Fruit fly (Drosophila melanogaster) whole organism, pupa: Measurements from ENCODE around the gene CG32249.

Experiments
- CG10348 ChIP-seq: fragments of 200-800 bp; sonication (Bioruptor generic); IDR thresholded peaks from 2 replicates; pipeline ENCODE4 v1.3.6; 2022; ENCODE audit warnings: missing biosample characterization, missing genetic modification characterization
- CG12605 ChIP-seq: fragments of 200-800 bp; sonication (Bioruptor generic); IDR thresholded peaks from 2 replicates; pipeline ENCODE4 v1.3.6; 2022; ENCODE audit warnings: missing biosample characterization, missing genetic modification characterization
- CG13204 ChIP-seq: fragments of 200-800 bp; sonication (Bioruptor generic); optimal IDR thresholded peaks from 2 replicates; lab custom pipeline; 2018; ENCODE audit warnings: missing biosample characterization, mild to moderate bottlenecking, missing genetic modification characterization, moderate library complexity
- CG14655 ChIP-seq: fragments of 200-800 bp; sonication (Bioruptor generic); optimal IDR thresholded peaks from 3 replicates; lab custom pipeline; 2017; ENCODE audit warnings: mild to moderate bottlenecking, missing biosample characterization, missing genetic modification reagents, missing genetic modification characterization
- CG15710 ChIP-seq: fragments of 200-800 bp; sonication (Bioruptor generic); optimal IDR thresholded peaks from 2 replicates; lab custom pipeline; 2018; ENCODE audit warnings: missing biosample characterization, mild to moderate bottlenecking, missing genetic modification characterization, moderate library complexity
- CG17806 ChIP-seq: fragments of 200-800 bp; sonication (Bioruptor generic); optimal IDR thresholded peaks from 2 replicates; lab custom pipeline; 2018; ENCODE audit warnings: missing biosample characterization, mild to moderate bottlenecking, missing genetic modification characterization, moderate library complexity
- CG32121 ChIP-seq: fragments of 200-800 bp; sonication (Bioruptor generic); IDR thresholded peaks from 2 replicates; pipeline ENCODE4 v1.3.6; 2022; ENCODE audit warnings: missing biosample characterization, missing genetic modification characterization
- CG34367 ChIP-seq: fragments of 200-800 bp; sonication (Bioruptor generic); optimal IDR thresholded peaks from 2 replicates; lab custom pipeline; 2018; ENCODE audit warnings: missing biosample characterization, mild to moderate bottlenecking, missing genetic modification characterization
- CG4496 ChIP-seq: fragments of 200-800 bp; sonication (Bioruptor generic); IDR thresholded peaks from 3 replicates; pipeline ENCODE4 v1.3.6; 2022; ENCODE audit warnings: missing biosample characterization, missing genetic modification characterization
- CG8159 ChIP-seq: fragments of 200-800 bp; sonication (Bioruptor generic); optimal IDR thresholded peaks from 3 replicates; lab custom pipeline; 2018; ENCODE audit warnings: missing biosample characterization, mild to moderate bottlenecking, missing genetic modification characterization, moderate library complexity
- CG8301 ChIP-seq: fragments of 200-800 bp; sonication (Bioruptor generic); optimal IDR thresholded peaks from 2 replicates; lab custom pipeline; 2018; ENCODE audit warnings: missing biosample characterization, mild to moderate bottlenecking, missing genetic modification characterization
- CG9948 ChIP-seq: fragments of 200-800 bp; sonication (Bioruptor generic); optimal IDR thresholded peaks from 2 replicates; lab custom pipeline; 2018; ENCODE audit warnings: missing biosample characterization, mild to moderate bottlenecking, missing genetic modification characterization, moderate library complexity
- D1 ChIP-seq: fragments of 200-800 bp; sonication (Bioruptor generic); optimal IDR thresholded peaks from 2 replicates; lab custom pipeline; 2018; ENCODE audit warnings: missing biosample characterization, mild to moderate bottlenecking, missing genetic modification characterization, moderate library complexity
- EcR ChIP-seq: fragments of 200-800 bp; sonication (Bioruptor generic); optimal IDR thresholded peaks from 3 replicates; lab custom pipeline; 2019; ENCODE audit warnings: missing biosample characterization, missing genetic modification characterization, mild to moderate bottlenecking, moderate library complexity, missing genetic modification reagents
- Ets98B ChIP-seq: fragments of 200-800 bp; sonication (Bioruptor generic); IDR thresholded peaks from 2 replicates; pipeline ENCODE4 v1.3.6; 2022; ENCODE audit warnings: missing biosample characterization, missing genetic modification characterization
- Pif1A ChIP-seq: fragments of 200-800 bp; sonication (Bioruptor generic); optimal IDR thresholded peaks from 3 replicates; lab custom pipeline; 2016; ENCODE audit warnings: missing biosample characterization, missing genetic modification characterization
- Pif1B ChIP-seq: fragments of 200-800 bp; sonication (Bioruptor generic); optimal IDR thresholded peaks from 3 replicates; lab custom pipeline; 2016; ENCODE audit warnings: missing biosample characterization, missing genetic modification characterization
- Snoo ChIP-seq: fragments of 200-800 bp; sonication (Bioruptor generic); optimal IDR thresholded peaks from 3 replicates; lab custom pipeline; 2017; ENCODE audit warnings: missing biosample characterization, mild to moderate bottlenecking, missing genetic modification characterization, inconsistent platforms
- fd96Ca ChIP-seq: fragments of 200-800 bp; sonication (Bioruptor generic); IDR thresholded peaks from 3 replicates; pipeline ENCODE4 v1.3.6; 2022; ENCODE audit warnings: missing biosample characterization, missing genetic modification characterization
- gl ChIP-seq: fragments of 200-800 bp; sonication (Bioruptor generic); optimal IDR thresholded peaks from 2 replicates; lab custom pipeline; 2018; ENCODE audit warnings: missing biosample characterization, mild to moderate bottlenecking, missing genetic modification characterization
- rn ChIP-seq: fragments of 200-800 bp; sonication (Bioruptor generic); IDR thresholded peaks from 2 replicates; pipeline ENCODE4 v1.3.6; 2022; ENCODE audit warnings: missing biosample characterization, missing genetic modification characterization

CG32249 gene

DNA sequence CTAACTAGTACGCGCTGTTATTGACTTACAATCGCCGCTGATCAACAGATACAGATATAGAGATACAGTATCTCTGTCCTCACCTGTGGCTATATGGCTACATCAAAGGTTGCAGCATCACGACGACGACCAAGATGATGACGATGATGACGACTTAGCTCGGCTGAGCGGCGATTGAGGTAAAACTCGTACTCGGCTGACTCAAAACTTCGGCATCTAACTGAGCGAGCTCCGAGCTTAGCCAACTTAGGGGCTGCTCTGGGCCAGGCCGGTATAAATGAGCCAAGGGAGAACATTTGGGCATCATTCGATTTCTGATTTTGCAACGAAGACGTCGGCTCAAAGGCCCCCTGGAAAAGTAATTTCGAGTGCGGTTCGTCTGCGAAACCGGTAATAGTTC, 33.4 kb upstream of the CG32249 start, which contains the start of gene CG15021:
Gene CG15021 (plus strand): TSS at position 301 of the 400 bp plus-strand sequence.
- TF ChIP-seq CG12605 (no peak), Ets98B (GFP tag; lab: Robert Waterston, UW) (no peak), rn (GFP tag; lab: Robert Waterston, UW) (no peak), CG8159 (tag; lab: Kevin White, UChicago) (no peak), CG4496 (no peak), CG17806 (no peak), CG9948 (tag; lab: Kevin White, UChicago) (no peak), fd96Ca (no peak), CG13204 (no peak), Snoo (tag; lab: Kevin White, UChicago) (no peak), CG14655 (GFP tag; lab: Kevin White, UChicago) (no peak), CG32121 (GFP tag; lab: Robert Waterston, UW) (no peak)
- TF ChIP-seq, all 21 proteins: peak for 0

dm6 chr3L:4440153-4440552, 29.6 kb upstream of the CG32249 start:
- no peak for TF ChIP-seq CG13204
- TF ChIP-seq EcR (GFP tag; lab: Kevin White, UChicago) = no peak

DNA sequence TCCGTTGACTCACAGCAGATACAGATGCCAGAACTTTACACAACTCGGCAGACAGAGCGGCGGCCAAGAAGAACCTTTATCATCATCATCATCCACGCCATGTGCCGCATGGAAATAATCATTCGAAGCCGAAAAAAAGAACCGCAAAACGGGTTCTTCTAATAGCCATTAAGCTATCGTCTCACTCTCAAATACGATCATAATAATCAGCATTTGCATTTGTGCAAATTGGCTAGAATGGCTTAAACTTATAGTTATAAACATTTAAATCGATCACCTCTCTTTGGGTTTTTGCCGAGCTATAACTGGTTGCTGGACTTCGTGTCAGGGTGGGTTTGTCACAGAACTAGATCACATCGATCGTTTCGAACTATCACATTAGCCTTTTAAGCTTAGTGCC, 27.6 kb upstream of the CG32249 start:
- TF ChIP-seq CG12605 = no peak
- TF ChIP-seq Ets98B (GFP tag; lab: Robert Waterston, UW) = no peak
- no peak for TF ChIP-seq Pif1A (GFP tag; lab: Kevin White, UChicago)
- no peak for TF ChIP-seq CG13204
- TF ChIP-seq CG9948 (tag; lab: Kevin White, UChicago) = no peak
- no peak for TF ChIP-seq CG15710 (tag; lab: Kevin White, UChicago)
- no peak for TF ChIP-seq CG34367
- TF ChIP-seq fd96Ca = no peak
- TF ChIP-seq CG14655 (GFP tag; lab: Kevin White, UChicago) = no peak
- no peak for TF ChIP-seq rn (GFP tag; lab: Robert Waterston, UW)
- TF ChIP-seq CG8159 (tag; lab: Kevin White, UChicago) = no peak
- TF ChIP-seq CG4496 = no peak
- TF ChIP-seq CG10348 (GFP tag; lab: Robert Waterston, UW) = no peak
- TF ChIP-seq EcR (GFP tag; lab: Kevin White, UChicago) = no peak

- TF ChIP-seq CG34367 (no peak), CG9948 (tag; lab: Kevin White, UChicago) (no peak), CG17806 (no peak), Ets98B (GFP tag; lab: Robert Waterston, UW) (no peak), Pif1A (GFP tag; lab: Kevin White, UChicago) (no peak), Snoo (tag; lab: Kevin White, UChicago) (no peak), fd96Ca (no peak), CG8301 (tag; lab: Kevin White, UChicago) (no peak), CG10348 (GFP tag; lab: Robert Waterston, UW) (no peak), Pif1B (GFP tag; lab: Kevin White, UChicago) (no peak), CG12605 (no peak), CG14655 (GFP tag; lab: Kevin White, UChicago) (no peak), CG13204 (no peak), gl (tag; lab: Kevin White, UChicago) (no peak), EcR (GFP tag; lab: Kevin White, UChicago) (no peak)
Measured at dm6 chr3L:4445824-4446223, 24.0 kb upstream of the CG32249 start.

DNA sequence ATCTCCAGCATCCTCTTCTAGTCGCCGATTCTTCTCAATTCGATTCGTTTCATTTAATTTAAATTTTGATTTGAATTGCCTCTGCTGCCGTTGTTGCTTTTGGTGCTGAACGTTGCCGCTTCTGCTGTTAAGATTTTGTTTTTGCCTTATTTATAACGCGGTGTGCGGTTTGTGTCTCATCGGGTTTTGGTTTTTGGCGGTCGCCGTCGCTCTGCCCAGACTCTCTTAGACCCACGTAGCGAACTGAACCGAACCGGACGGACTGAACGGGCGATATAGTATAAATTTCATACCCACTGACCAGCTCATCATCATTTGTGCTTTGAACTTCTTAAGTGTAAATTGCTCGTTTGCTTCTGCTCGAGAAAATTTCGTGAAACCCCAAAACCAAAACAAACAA, 23.5 kb upstream of the CG32249 start, which contains the start of gene CG12607:
Gene CG12607 (plus strand): TSS at position 301 of the 400 bp plus-strand sequence.
- TF ChIP-seq Snoo (tag; lab: Kevin White, UChicago) = no peak
- no peak for TF ChIP-seq rn (GFP tag; lab: Robert Waterston, UW)
- TF ChIP-seq fd96Ca = no peak
- no peak for TF ChIP-seq CG9948 (tag; lab: Kevin White, UChicago)
- TF ChIP-seq CG13204 = no peak
- TF ChIP-seq Pif1B (GFP tag; lab: Kevin White, UChicago) = no peak
- TF ChIP-seq EcR (GFP tag; lab: Kevin White, UChicago) = no peak
- TF ChIP-seq CG32121 (GFP tag; lab: Robert Waterston, UW) = no peak
- TF ChIP-seq CG4496 = no peak
- TF ChIP-seq D1 = no peak
- TF ChIP-seq CG15710 (tag; lab: Kevin White, UChicago) = no peak
- TF ChIP-seq CG8159 (tag; lab: Kevin White, UChicago) = no peak
- no peak for TF ChIP-seq gl (tag; lab: Kevin White, UChicago)
- TF ChIP-seq CG14655 (GFP tag; lab: Kevin White, UChicago) = no peak
- TF ChIP-seq CG34367 = no peak
- no peak for TF ChIP-seq Pif1A (GFP tag; lab: Kevin White, UChicago)
- no peak for TF ChIP-seq CG8301 (tag; lab: Kevin White, UChicago)

DNA sequence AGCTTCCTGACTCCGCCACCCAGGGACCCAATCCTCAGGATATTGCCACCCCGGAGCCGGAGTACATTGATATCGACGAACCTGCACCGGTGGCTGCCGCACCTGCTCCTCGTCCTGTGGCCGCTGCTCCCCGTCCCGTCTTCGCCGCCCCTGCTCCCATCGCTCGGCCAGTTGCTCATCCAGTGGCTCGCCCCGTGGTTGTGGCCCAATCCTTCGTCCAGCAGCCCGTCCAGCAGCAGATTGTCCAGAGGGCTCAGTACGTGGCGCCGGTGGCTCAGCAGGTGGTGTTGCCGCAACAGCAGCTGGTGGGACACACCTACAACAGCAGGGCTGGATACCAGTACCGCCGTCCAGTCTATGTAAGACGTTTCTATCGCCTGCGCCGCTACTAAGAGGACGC, 22.6 kb upstream of the CG32249 start:
- no peak for TF ChIP-seq Pif1B (GFP tag; lab: Kevin White, UChicago)
- TF ChIP-seq rn (GFP tag; lab: Robert Waterston, UW) = no peak
- TF ChIP-seq CG9948 (tag; lab: Kevin White, UChicago) = no peak
- TF ChIP-seq CG34367 = no peak
- no peak for TF ChIP-seq CG4496
- no peak for TF ChIP-seq CG10348 (GFP tag; lab: Robert Waterston, UW)
- no peak for TF ChIP-seq CG14655 (GFP tag; lab: Kevin White, UChicago)
- TF ChIP-seq EcR (GFP tag; lab: Kevin White, UChicago) = no peak
- no peak for TF ChIP-seq gl (tag; lab: Kevin White, UChicago)
- no peak for TF ChIP-seq CG15710 (tag; lab: Kevin White, UChicago)
- TF ChIP-seq CG17806 = no peak
- TF ChIP-seq Snoo (tag; lab: Kevin White, UChicago) = no peak
- TF ChIP-seq fd96Ca = no peak
- no peak for TF ChIP-seq CG8301 (tag; lab: Kevin White, UChicago)
